Fruit fly (Drosophila melanogaster) whole organism, embryonic: ENCODE measurements around the gene haf.

Experiments used
- Ada2b ChIP-seq: fragments of 200-800 bp; sonication (Bioruptor generic); IDR thresholded peaks from 2 replicates; pipeline ENCODE4 v1.3.6; 2022; ENCODE audit warnings: missing biosample characterization, missing genetic modification characterization
- Adf1 ChIP-seq: fragments of 200-800 bp; sonication (Bioruptor generic); IDR thresholded peaks from 2 replicates; pipeline ENCODE4 v1.3.6; 2022; ENCODE audit warnings: missing biosample characterization, missing genetic modification characterization
- Asciz ChIP-seq: fragments of 200-800 bp; sonication (Bioruptor generic); optimal IDR thresholded peaks from 2 replicates; lab custom pipeline; 2017; ENCODE audit warnings: missing biosample characterization, mild to moderate bottlenecking, missing genetic modification characterization, missing genetic modification reagents
- CG10654 ChIP-seq: fragments of 200-800 bp; sonication (Bioruptor generic); optimal IDR thresholded peaks from 2 replicates; lab custom pipeline; 2016; ENCODE audit warnings: missing biosample characterization, missing genetic modification characterization
- CG10979 ChIP-seq: fragments of 200-800 bp; sonication (Bioruptor generic); optimal IDR thresholded peaks from 2 replicates; lab custom pipeline; 2018; ENCODE audit warnings: missing biosample characterization, mild to moderate bottlenecking, missing genetic modification characterization, moderate library complexity
- CG11247 ChIP-seq: fragments of 200-800 bp; sonication (Bioruptor generic); IDR thresholded peaks from 2 replicates; pipeline ENCODE4 v1.3.6; 2022; ENCODE audit warnings: missing biosample characterization, missing genetic modification characterization
- CG12104 ChIP-seq: fragments of 200-800 bp; sonication (Bioruptor generic); optimal IDR thresholded peaks from 3 replicates; lab custom pipeline; 2016; ENCODE audit warnings: missing biosample characterization, missing genetic modification characterization
- CG12299 ChIP-seq: fragments of 200-800 bp; sonication (Bioruptor generic); optimal IDR thresholded peaks from 2 replicates; lab custom pipeline; 2018; ENCODE audit warnings: missing biosample characterization, mild to moderate bottlenecking, missing genetic modification characterization
- CG13624 ChIP-seq: fragments of 200-800 bp; sonication (Bioruptor generic); optimal IDR thresholded peaks from 2 replicates; lab custom pipeline; 2016; ENCODE audit warnings: missing biosample characterization, missing genetic modification characterization
- CG13894 ChIP-seq: fragments of 200-800 bp; sonication (Bioruptor generic); optimal IDR thresholded peaks from 3 replicates; lab custom pipeline; 2018; ENCODE audit warnings: missing biosample characterization, mild to moderate bottlenecking, missing genetic modification characterization, moderate library complexity
- CG17612 ChIP-seq: fragments of 200-800 bp; sonication (Bioruptor generic); IDR thresholded peaks from 2 replicates; pipeline ENCODE4 v1.3.6; 2022; ENCODE audit warnings: missing biosample characterization, missing genetic modification characterization
- CG1792 ChIP-seq: fragments of 200-800 bp; sonication (Bioruptor generic); optimal IDR thresholded peaks from 2 replicates; lab custom pipeline; 2016; ENCODE audit warnings: missing biosample characterization, missing genetic modification characterization
- CG18619 ChIP-seq: fragments of 200-800 bp; sonication (Bioruptor generic); optimal IDR thresholded peaks from 3 replicates; lab custom pipeline; 2017; ENCODE audit warnings: missing biosample characterization, mild to moderate bottlenecking, missing genetic modification characterization
- CG2129 ChIP-seq: fragments of 200-800 bp; sonication (Bioruptor generic); IDR thresholded peaks from 2 replicates; pipeline ENCODE4 v1.3.6; 2022; ENCODE audit warnings: missing biosample characterization, missing genetic modification characterization; ENCODE audit not compliant: partially characterized antibody
- CG32532 ChIP-seq: fragments of 200-800 bp; sonication (Bioruptor generic); IDR thresholded peaks from 2 replicates; pipeline ENCODE4 v1.3.6; 2022; ENCODE audit warnings: missing biosample characterization, missing genetic modification characterization
- CG5180 ChIP-seq: fragments of 200-800 bp; sonication (Bioruptor generic); optimal IDR thresholded peaks from 3 replicates; lab custom pipeline; 2017; ENCODE audit warnings: missing biosample characterization, missing genetic modification characterization, mild to moderate bottlenecking, moderate library complexity, missing genetic modification reagents
- CG8924 ChIP-seq: fragments of 200-800 bp; optimal IDR thresholded peaks from 3 replicates; lab custom pipeline; 2019; ENCODE audit warnings: missing biosample characterization, mild to moderate bottlenecking, missing genetic modification characterization, moderate library complexity
- CG9215 ChIP-seq: fragments of 200-800 bp; sonication (Bioruptor generic); IDR thresholded peaks from 2 replicates; pipeline ENCODE4 v1.3.6; 2022; ENCODE audit warnings: missing biosample characterization, missing genetic modification characterization
- CG9817 ChIP-seq: fragments of 200-800 bp; sonication (Bioruptor generic); optimal IDR thresholded peaks from 2 replicates; lab custom pipeline; 2018; ENCODE audit warnings: missing biosample characterization, mild to moderate bottlenecking, missing genetic modification characterization, moderate library complexity
- CTCF ChIP-seq: fragments of 200-800 bp; sonication (Bioruptor generic); optimal IDR thresholded peaks from 2 replicates; lab custom pipeline; 2017; ENCODE audit warnings: missing biosample characterization, mild to moderate bottlenecking, missing genetic modification characterization, moderate library complexity
- D ChIP-seq, 2 experiments: fragments of 200-800 bp in 1 of 2; fragments of >200 bp in 1 of 2; sonication (Bioruptor generic) in 1 of 2; optimal IDR thresholded peaks; 2 replicates in 1 of 2; 3 replicates in 1 of 2; lab custom pipeline; 2017; ENCODE audit warnings: mild to moderate bottlenecking in 1 of 2, missing biosample characterization in 1 of 2, missing genetic modification characterization in 1 of 2, missing genetic modification reagents in 1 of 2
- D19B ChIP-seq: fragments of 200-800 bp; sonication (Bioruptor generic); optimal IDR thresholded peaks from 2 replicates; lab custom pipeline; 2017; ENCODE audit warnings: missing biosample characterization, mild to moderate bottlenecking, missing genetic modification characterization
- Dad ChIP-seq: fragments of 200-800 bp; sonication (Bioruptor generic); optimal IDR thresholded peaks from 3 replicates; lab custom pipeline; 2016; ENCODE audit warnings: missing biosample characterization, missing genetic modification characterization
- Drgx ChIP-seq: fragments of 200-800 bp; sonication (Bioruptor generic); IDR thresholded peaks from 2 replicates; pipeline ENCODE4 v1.3.6; 2022; ENCODE audit warnings: missing biosample characterization, missing genetic modification characterization
- E2f2 ChIP-seq: fragments of 200-800 bp; sonication (Bioruptor generic); IDR thresholded peaks from 2 replicates; pipeline ENCODE4 v1.3.6; 2022; ENCODE audit warnings: missing biosample characterization, missing genetic modification characterization
- ERR ChIP-seq: fragments of 200-800 bp; sonication (Bioruptor generic); optimal IDR thresholded peaks from 2 replicates; lab custom pipeline; 2016; ENCODE audit warnings: missing biosample characterization, missing genetic modification characterization
- HLH3B ChIP-seq: fragments of 200-800 bp; sonication (Bioruptor generic); IDR thresholded peaks from 2 replicates; pipeline ENCODE4 v1.3.6; 2022; ENCODE audit warnings: missing biosample characterization, missing genetic modification characterization
- HLH4C ChIP-seq: fragments of 200-800 bp; sonication (Bioruptor generic); IDR thresholded peaks from 3 replicates; pipeline ENCODE4 v1.3.6; 2022; ENCODE audit warnings: missing biosample characterization, missing genetic modification characterization; ENCODE audit not compliant: partially characterized antibody
- HLHmδ ChIP-seq: fragments of 200-800 bp; sonication (Bioruptor generic); optimal IDR thresholded peaks from 2 replicates; lab custom pipeline; 2018; ENCODE audit warnings: missing biosample characterization, mild to moderate bottlenecking, missing genetic modification characterization, moderate library complexity
- Hsf ChIP-seq: fragments of 200-800 bp; sonication (Bioruptor generic); optimal IDR thresholded peaks from 3 replicates; lab custom pipeline; 2016; ENCODE audit warnings: missing biosample characterization, missing genetic modification characterization
- Nf-YA ChIP-seq: fragments of 200-800 bp; sonication (Bioruptor generic); IDR thresholded peaks from 2 replicates; pipeline ENCODE4 v1.3.6; 2022; ENCODE audit warnings: missing biosample characterization, missing genetic modification characterization
- aop ChIP-seq: fragments of 200-800 bp; sonication (Bioruptor generic); IDR thresholded peaks from 2 replicates; pipeline ENCODE4 v1.3.6; 2022; ENCODE audit warnings: missing biosample characterization, missing genetic modification characterization
- ash1 ChIP-seq: fragments of 200-800 bp; sonication (Bioruptor generic); optimal IDR thresholded peaks from 2 replicates; lab custom pipeline; 2018; ENCODE audit warnings: missing biosample characterization, mild to moderate bottlenecking, missing genetic modification characterization
- az2 ChIP-seq: fragments of 200-800 bp; sonication (Bioruptor generic); optimal IDR thresholded peaks from 3 replicates; lab custom pipeline; 2016; ENCODE audit warnings: missing biosample characterization, missing genetic modification characterization
- ems ChIP-seq: fragments of 200-800 bp; sonication (Bioruptor generic); optimal IDR thresholded peaks from 3 replicates; lab custom pipeline; 2016; ENCODE audit warnings: missing biosample characterization, missing genetic modification characterization
- eve ChIP-seq, 2 experiments: fragments of >200 bp; optimal IDR thresholded peaks; 2 replicates each; lab custom pipeline; 2017; ENCODE audit warnings: missing biosample characterization in 2 of 2, missing genetic modification characterization in 2 of 2
- gce ChIP-seq: fragments of 200-800 bp; sonication (Bioruptor generic); IDR thresholded peaks from 3 replicates; pipeline ENCODE4 v1.3.6; 2022; ENCODE audit warnings: missing biosample characterization, missing genetic modification characterization
- grau ChIP-seq: fragments of 200-800 bp; optimal IDR thresholded peaks from 3 replicates; lab custom pipeline; 2019; ENCODE audit warnings: missing biosample characterization, mild to moderate bottlenecking, missing genetic modification characterization, moderate library complexity
- kah ChIP-seq: fragments of 200-800 bp; sonication (Bioruptor generic); optimal IDR thresholded peaks from 2 replicates; lab custom pipeline; 2018; ENCODE audit warnings: missing biosample characterization, mild to moderate bottlenecking, missing genetic modification characterization
- lab ChIP-seq: fragments of 200-800 bp; sonication (Bioruptor generic); optimal IDR thresholded peaks from 3 replicates; lab custom pipeline; 2017; ENCODE audit warnings: missing biosample characterization, missing genetic modification characterization, mild to moderate bottlenecking, moderate library complexity, missing genetic modification reagents
- oc ChIP-seq: fragments of 200-800 bp; sonication (Bioruptor generic); optimal IDR thresholded peaks from 2 replicates; lab custom pipeline; 2018; ENCODE audit warnings: missing biosample characterization, mild to moderate bottlenecking, missing genetic modification characterization, moderate library complexity
- pfk ChIP-seq: fragments of 200-800 bp; sonication (Bioruptor generic); optimal IDR thresholded peaks from 2 replicates; lab custom pipeline; 2018; ENCODE audit warnings: missing biosample characterization, mild to moderate bottlenecking, missing genetic modification characterization, moderate library complexity
- pita ChIP-seq: fragments of 200-800 bp; sonication (Bioruptor generic); optimal IDR thresholded peaks from 2 replicates; lab custom pipeline; 2017; ENCODE audit warnings: missing biosample characterization, mild to moderate bottlenecking, missing genetic modification characterization
- sc ChIP-seq, 3 experiments: fragments of >200 bp in 2 of 3; fragments of 200-800 bp in 1 of 3; sonication (Bioruptor generic) in 1 of 3; optimal IDR thresholded peaks; 2 replicates in 2 of 3; 3 replicates in 1 of 3; lab custom pipeline; 2017; ENCODE audit warnings: mild to moderate bottlenecking in 1 of 3, missing biosample characterization in 1 of 3, missing genetic modification characterization in 1 of 3, missing genetic modification reagents in 1 of 3
- sens ChIP-seq: fragments of 200-800 bp; sonication (Bioruptor generic); peaks from one replicate; lab custom pipeline; 2016; ENCODE audit warnings: missing biosample characterization, missing genetic modification characterization
- sens-2 ChIP-seq: fragments of 200-800 bp; sonication (Bioruptor generic); IDR thresholded peaks from 2 replicates; pipeline ENCODE4 v1.3.6; 2022; ENCODE audit warnings: missing biosample characterization, missing genetic modification characterization
- so ChIP-seq: fragments of 200-800 bp; sonication (Bioruptor generic); IDR thresholded peaks from 3 replicates; pipeline ENCODE4 v1.3.6; 2022; ENCODE audit warnings: missing biosample characterization, missing genetic modification characterization
- vfl ChIP-seq: fragments of 200-800 bp; sonication (Bioruptor generic); optimal IDR thresholded peaks from 2 replicates; lab custom pipeline; 2016; ENCODE audit warnings: missing biosample characterization, missing genetic modification characterization
- yki ChIP-seq: fragments of >200 bp; optimal IDR thresholded peaks from 3 replicates; lab custom pipeline; 2018

haf gene

dm6 chr2L:1629206-1629959 lies 74.5 kb downstream of the haf start (continued):
- no peak for TF ChIP-seq pita
- peak; percentile 48; the same call in 1 of the 2 replicates for TF ChIP-seq CG32532
- no peak for TF ChIP-seq CG10979 (tag; lab: Kevin White, UChicago)
- no peak for TF ChIP-seq oc (tag; lab: Kevin White, UChicago)
- TF ChIP-seq vfl, result no peak
- peak; percentile 62 for TF ChIP-seq CG8924 (tag; lab: Kevin White, UChicago)
- TF ChIP-seq sens-2, result no peak
- peak; percentile 50 for TF ChIP-seq E2f2 (GFP tag; lab: Robert Waterston, UW)
- peak; percentile 75 for TF ChIP-seq grau (tag; lab: Kevin White, UChicago)
- TF ChIP-seq so (GFP tag; lab: Robert Waterston, UW), result peak; percentile 83
- TF ChIP-seq HLH4C, result 0 out of 3 replicates have a peak, but pooled peaks have one; percentile 35
- peak; percentile 36; the same call in 1 of the 2 replicates for TF ChIP-seq Adf1
- TF ChIP-seq CG18619, result peak; percentile 41
- TF ChIP-seq pfk (GFP tag; lab: Kevin White, UChicago), result no peak
- 0 out of 2 replicates have a peak, but pooled peaks have one; percentile 14 for TF ChIP-seq Nf-YA (GFP tag; lab: Robert Waterston, UW)
- TF ChIP-seq CG13894 (tag; lab: Kevin White, UChicago), result no peak
- TF ChIP-seq CG17612 (GFP tag; lab: Robert Waterston, UW), result 0 out of 2 replicates have a peak, but pooled peaks have one; percentile 5
- TF ChIP-seq CG12299 (tag; lab: Kevin White, UChicago), result peak; percentile 35
- peak; percentile 73 for TF ChIP-seq Ada2b (GFP tag; lab: Robert Waterston, UW)
- no peak for TF ChIP-seq aop
- TF ChIP-seq CG1792 (GFP tag; lab: Kevin White, UChicago), result peak; percentile 24
- TF ChIP-seq az2, result peak; percentile 28
- TF ChIP-seq CG9215 (GFP tag; lab: Robert Waterston, UW), result peak; percentile 33; the same call in 1 of the 2 replicates
- peak; percentile 17 for TF ChIP-seq CG13624 (GFP tag; lab: Kevin White, UChicago)
- no peak for TF ChIP-seq HLH3B (GFP tag; lab: Robert Waterston, UW)
- no peak for TF ChIP-seq CG2129
- peak; percentile 54 for TF ChIP-seq CG9817 (tag; lab: Kevin White, UChicago)
- TF ChIP-seq Hsf (GFP tag; lab: Kevin White, UChicago), result peak; percentile 53
- TF ChIP-seq eve (GFP tag; optimal IDR thresholded peaks at IDR 0.05; lab: Kevin White, UChicago), result peak in 1 of 2 experiments; percentile 7
- TF ChIP-seq HLHmδ, result no peak
- TF ChIP-seq lab, result peak; percentile 83
- TF ChIP-seq yki (lab: Kevin White, UChicago), result no peak
- TF ChIP-seq gce (GFP tag; lab: Robert Waterston, UW), result peak; percentile 58; the same call in 1 of the 3 replicates
- TF ChIP-seq sc (optimal IDR thresholded peaks at IDR 0.05; lab: Kevin White, UChicago), result no peak
- TF ChIP-seq sc (GFP tag; optimal IDR thresholded peaks at IDR 0.05; lab: Kevin White, UChicago), result no peak
- no peak for TF ChIP-seq ERR (GFP tag; lab: Kevin White, UChicago)
- no peak for TF ChIP-seq kah (GFP tag; lab: Kevin White, UChicago)
- TF ChIP-seq Asciz (GFP tag; lab: Kevin White, UChicago), result peak; percentile 17
- TF ChIP-seq ems (GFP tag; lab: Kevin White, UChicago), result peak; percentile 12
- no peak for TF ChIP-seq D (optimal IDR thresholded peaks at IDR 0.05; lab: Kevin White, UChicago)
- TF ChIP-seq D (GFP tag; optimal IDR thresholded peaks at IDR 0.05; lab: Kevin White, UChicago), result no peak
- no peak for TF ChIP-seq CG5180 (GFP tag; lab: Kevin White, UChicago)
- peak; percentile 38; the same call in 1 of the 2 replicates for TF ChIP-seq CG11247
- no peak for TF ChIP-seq CG12104 (GFP tag; lab: Kevin White, UChicago)
- peak; percentile 35; the same call in 1 of the 2 replicates for TF ChIP-seq Drgx (GFP tag; lab: Robert Waterston, UW)
- TF ChIP-seq sens, result peak; percentile 65
- peak; percentile 9 for TF ChIP-seq D19B (GFP tag; lab: Kevin White, UChicago)
- no peak for TF ChIP-seq CTCF
- no peak for TF ChIP-seq ash1 (GFP tag; lab: Kevin White, UChicago)
- peak; percentile 15 for TF ChIP-seq CG10654 (GFP tag; lab: Kevin White, UChicago)
- TF ChIP-seq Dad (GFP tag; lab: Kevin White, UChicago), result peak; percentile 40
